Fruit fly (Drosophila melanogaster) whole organism, embryonic: ENCODE measurements around the gene Elp4.
A peak's percentile ranks its signal among the peaks of the same experiment; 100 is the strongest.

Experiments
- BEAF-32 ChIP-seq: fragments of 200-800 bp; sonication (Bioruptor generic); optimal IDR thresholded peaks from 3 replicates; lab custom pipeline; 2017; ENCODE audit warnings: missing biosample characterization, missing genetic modification characterization, mild to moderate bottlenecking, moderate library complexity, missing genetic modification reagents
- Bdp1 ChIP-seq: fragments of 200-800 bp; sonication (Bioruptor generic); optimal IDR thresholded peaks from 3 replicates; lab custom pipeline; 2016; ENCODE audit warnings: missing biosample characterization, missing genetic modification characterization
- CG12219 ChIP-seq: fragments of 200-800 bp; sonication (Bioruptor generic); optimal IDR thresholded peaks from 3 replicates; lab custom pipeline; 2018; ENCODE audit warnings: missing biosample characterization, mild to moderate bottlenecking, missing genetic modification characterization
- CG13287 ChIP-seq: fragments of 200-800 bp; sonication (Bioruptor generic); IDR thresholded peaks from 2 replicates; pipeline ENCODE4 v1.3.6; 2022; ENCODE audit warnings: missing biosample characterization, missing genetic modification characterization; ENCODE audit not compliant: partially characterized antibody
- CG13424 ChIP-seq: fragments of 200-800 bp; sonication (Bioruptor generic); optimal IDR thresholded peaks from 2 replicates; lab custom pipeline; 2019; ENCODE audit warnings: missing biosample characterization, mild to moderate bottlenecking, missing genetic modification characterization, moderate library complexity
- CG13894 ChIP-seq: fragments of 200-800 bp; sonication (Bioruptor generic); optimal IDR thresholded peaks from 3 replicates; lab custom pipeline; 2018; ENCODE audit warnings: missing biosample characterization, mild to moderate bottlenecking, missing genetic modification characterization, moderate library complexity
- CG15073 ChIP-seq: fragments of 200-800 bp; sonication (Bioruptor generic); optimal IDR thresholded peaks from 2 replicates; lab custom pipeline; 2016; ENCODE audit warnings: missing biosample characterization, missing genetic modification characterization
- CG1529 ChIP-seq: fragments of 200-800 bp; sonication (Bioruptor generic); optimal IDR thresholded peaks from 3 replicates; lab custom pipeline; 2018; ENCODE audit warnings: missing biosample characterization, missing genetic modification characterization
- CG17359 ChIP-seq: fragments of 200-800 bp; sonication (Bioruptor generic); optimal IDR thresholded peaks from 3 replicates; lab custom pipeline; 2018; ENCODE audit warnings: missing biosample characterization, mild to moderate bottlenecking, missing genetic modification characterization, moderate library complexity
- CG17385 ChIP-seq: fragments of 200-800 bp; sonication (Bioruptor generic); optimal IDR thresholded peaks from 3 replicates; lab custom pipeline; 2018; ENCODE audit warnings: missing biosample characterization, mild to moderate bottlenecking, missing genetic modification characterization
- CG17568 ChIP-seq: fragments of 200-800 bp; sonication (Bioruptor generic); optimal IDR thresholded peaks from 2 replicates; lab custom pipeline; 2018; ENCODE audit warnings: missing biosample characterization, mild to moderate bottlenecking, missing genetic modification characterization, moderate library complexity
- CG2202 ChIP-seq: fragments of 200-800 bp; sonication (Bioruptor generic); optimal IDR thresholded peaks from 2 replicates; lab custom pipeline; 2018; ENCODE audit warnings: missing biosample characterization, mild to moderate bottlenecking, missing genetic modification characterization
- CG2678 ChIP-seq: fragments of 200-800 bp; sonication (Bioruptor generic); optimal IDR thresholded peaks from 3 replicates; lab custom pipeline; 2019; ENCODE audit warnings: missing biosample characterization, mild to moderate bottlenecking, missing genetic modification characterization, moderate library complexity
- CG43689 ChIP-seq: fragments of 200-800 bp; sonication (Bioruptor generic); IDR thresholded peaks from 2 replicates; pipeline ENCODE4 v1.3.6; 2022; ENCODE audit warnings: missing biosample characterization, missing genetic modification characterization
- CG4404 ChIP-seq: fragments of 200-800 bp; sonication (Bioruptor generic); IDR thresholded peaks from 2 replicates; pipeline ENCODE4 v1.3.6; 2022; ENCODE audit warnings: missing biosample characterization, missing genetic modification characterization
- CG5245 ChIP-seq: fragments of 200-800 bp; sonication (Bioruptor generic); optimal IDR thresholded peaks from 3 replicates; lab custom pipeline; 2016; ENCODE audit warnings: missing biosample characterization, missing genetic modification characterization
- CG6683 ChIP-seq: fragments of 200-800 bp; sonication (Bioruptor generic); optimal IDR thresholded peaks from 2 replicates; lab custom pipeline; 2017; ENCODE audit warnings: missing biosample characterization, mild to moderate bottlenecking, missing genetic modification characterization, missing genetic modification reagents
- CG6765 ChIP-seq: fragments of 200-800 bp; sonication (Bioruptor generic); optimal IDR thresholded peaks from 3 replicates; lab custom pipeline; 2017; ENCODE audit warnings: missing biosample characterization, mild to moderate bottlenecking, missing genetic modification characterization
- CG7372 ChIP-seq: fragments of 200-800 bp; sonication (Bioruptor generic); IDR thresholded peaks from 2 replicates; pipeline ENCODE4 v1.3.6; 2022; ENCODE audit warnings: missing biosample characterization, missing genetic modification characterization
- CG7745 ChIP-seq: fragments of 200-800 bp; sonication (Bioruptor generic); optimal IDR thresholded peaks from 2 replicates; lab custom pipeline; 2018; ENCODE audit warnings: missing biosample characterization, mild to moderate bottlenecking, missing genetic modification characterization, moderate library complexity
- CG9437 ChIP-seq: fragments of 200-800 bp; sonication (Bioruptor generic); optimal IDR thresholded peaks from 2 replicates; lab custom pipeline; 2018; ENCODE audit warnings: missing biosample characterization, mild to moderate bottlenecking, missing genetic modification characterization
- CG9932 ChIP-seq: fragments of 200-800 bp; sonication (Bioruptor generic); IDR thresholded peaks from 2 replicates; pipeline ENCODE4 v1.3.6; 2022; ENCODE audit warnings: missing biosample characterization, missing genetic modification characterization
- D19A ChIP-seq: fragments of 200-800 bp; optimal IDR thresholded peaks from 3 replicates; lab custom pipeline; 2019; ENCODE audit warnings: missing biosample characterization, mild to moderate bottlenecking, missing genetic modification characterization, moderate library complexity
- Deaf1 ChIP-seq: fragments of 200-800 bp; optimal IDR thresholded peaks from 3 replicates; lab custom pipeline; 2019; ENCODE audit warnings: missing biosample characterization, mild to moderate bottlenecking, missing genetic modification characterization, moderate library complexity
- Dll ChIP-seq: fragments of 200-800 bp; sonication (Bioruptor generic); IDR thresholded peaks from 4 replicates; pipeline ENCODE4 v1.3.6; 2022; ENCODE audit warnings: missing biosample characterization, missing genetic modification characterization; ENCODE audit not compliant: partially characterized antibody
- HLH4C ChIP-seq: fragments of 200-800 bp; sonication (Bioruptor generic); IDR thresholded peaks from 3 replicates; pipeline ENCODE4 v1.3.6; 2022; ENCODE audit warnings: missing biosample characterization, missing genetic modification characterization; ENCODE audit not compliant: partially characterized antibody
- Hmr ChIP-seq: fragments of 200-800 bp; sonication (Bioruptor generic); optimal IDR thresholded peaks from 3 replicates; lab custom pipeline; 2017; ENCODE audit warnings: mild to moderate bottlenecking, missing biosample characterization, missing genetic modification reagents, missing genetic modification characterization
- Kr ChIP-seq: fragments of 200-800 bp; sonication (Bioruptor generic); optimal IDR thresholded peaks from 2 replicates; lab custom pipeline; 2017; ENCODE audit warnings: missing biosample characterization, mild to moderate bottlenecking, missing genetic modification characterization
- Nf-YB ChIP-seq: fragments of 200-800 bp; sonication (Bioruptor generic); optimal IDR thresholded peaks from 3 replicates; lab custom pipeline; 2019; ENCODE audit warnings: missing biosample characterization, mild to moderate bottlenecking, missing genetic modification characterization, moderate library complexity
- PHDP ChIP-seq: fragments of 200-800 bp; sonication (Bioruptor generic); optimal IDR thresholded peaks from 3 replicates; lab custom pipeline; 2018; ENCODE audit warnings: missing biosample characterization, mild to moderate bottlenecking, missing genetic modification characterization, moderate library complexity
- ash1 ChIP-seq: fragments of 200-800 bp; sonication (Bioruptor generic); optimal IDR thresholded peaks from 2 replicates; lab custom pipeline; 2018; ENCODE audit warnings: missing biosample characterization, mild to moderate bottlenecking, missing genetic modification characterization
- ato ChIP-seq: fragments of 200-800 bp; sonication (Bioruptor generic); IDR thresholded peaks from 2 replicates; pipeline ENCODE4 v1.3.6; 2022; ENCODE audit warnings: missing biosample characterization, missing genetic modification characterization; ENCODE audit not compliant: partially characterized antibody
- btn ChIP-seq: fragments of 200-800 bp; sonication (Bioruptor generic); optimal IDR thresholded peaks from 2 replicates; lab custom pipeline; 2016; ENCODE audit warnings: missing biosample characterization, missing genetic modification characterization
- croc ChIP-seq: fragments of 200-800 bp; sonication (Bioruptor generic); conservative IDR thresholded peaks from 3 replicates; pipeline ENCODE4 v1.3.6; 2022; ENCODE audit warnings: missing biosample characterization, missing genetic modification characterization
- exex ChIP-seq: fragments of 200-800 bp; sonication (Bioruptor generic); optimal IDR thresholded peaks from 4 replicates; lab custom pipeline; 2018; ENCODE audit warnings: missing biosample characterization, mild to moderate bottlenecking, missing genetic modification characterization, moderate library complexity
- fd96Cb ChIP-seq: fragments of 200-800 bp; sonication (Bioruptor generic); optimal IDR thresholded peaks from 2 replicates; lab custom pipeline; 2018; ENCODE audit warnings: missing biosample characterization, mild to moderate bottlenecking, missing genetic modification characterization, moderate library complexity
- hbn ChIP-seq: fragments of 200-800 bp; sonication (Bioruptor generic); IDR thresholded peaks from 2 replicates; pipeline ENCODE4 v1.3.6; 2022; ENCODE audit warnings: missing biosample characterization, missing genetic modification characterization; ENCODE audit not compliant: partially characterized antibody
- knrl ChIP-seq: fragments of 200-800 bp; sonication (Bioruptor generic); IDR thresholded peaks from 3 replicates; pipeline ENCODE4 v1.3.6; 2022; ENCODE audit warnings: missing biosample characterization, missing genetic modification characterization; ENCODE audit not compliant: partially characterized antibody
- nmo ChIP-seq: fragments of 200-800 bp; sonication (Bioruptor generic); optimal IDR thresholded peaks from 2 replicates; lab custom pipeline; 2018; ENCODE audit warnings: missing biosample characterization, mild to moderate bottlenecking, missing genetic modification characterization, moderate library complexity
- nom ChIP-seq: fragments of 200-800 bp; sonication (Bioruptor generic); optimal IDR thresholded peaks from 2 replicates; lab custom pipeline; 2017; ENCODE audit warnings: missing biosample characterization, missing genetic modification characterization, mild to moderate bottlenecking, moderate library complexity, missing genetic modification reagents
- oc ChIP-seq: fragments of 200-800 bp; sonication (Bioruptor generic); optimal IDR thresholded peaks from 2 replicates; lab custom pipeline; 2018; ENCODE audit warnings: missing biosample characterization, mild to moderate bottlenecking, missing genetic modification characterization, moderate library complexity
- org-1 ChIP-seq: fragments of 200-800 bp; sonication (Bioruptor generic); optimal IDR thresholded peaks from 2 replicates; lab custom pipeline; 2017; ENCODE audit warnings: missing biosample characterization, missing genetic modification characterization
- pb ChIP-seq: fragments of 200-800 bp; sonication (Bioruptor generic); optimal IDR thresholded peaks from 3 replicates; lab custom pipeline; 2016; ENCODE audit warnings: missing biosample characterization, missing genetic modification characterization
- sc ChIP-seq, 3 experiments: fragments of >200 bp in 2 of 3; fragments of 200-800 bp in 1 of 3; sonication (Bioruptor generic) in 1 of 3; optimal IDR thresholded peaks; 2 replicates in 2 of 3; 3 replicates in 1 of 3; lab custom pipeline; 2017; ENCODE audit warnings: mild to moderate bottlenecking in 1 of 3, missing biosample characterization in 1 of 3, missing genetic modification characterization in 1 of 3, missing genetic modification reagents in 1 of 3
- slou ChIP-seq: fragments of 200-800 bp; sonication (Bioruptor generic); optimal IDR thresholded peaks from 3 replicates; lab custom pipeline; 2016; ENCODE audit warnings: missing biosample characterization, missing genetic modification characterization
- vnd ChIP-seq: fragments of 200-800 bp; sonication (Bioruptor generic); IDR thresholded peaks from 3 replicates; pipeline ENCODE4 v1.3.6; 2022; ENCODE audit warnings: missing biosample characterization, missing genetic modification characterization; ENCODE audit not compliant: partially characterized antibody
- zen2 ChIP-seq: fragments of 200-800 bp; sonication (Bioruptor generic); IDR thresholded peaks from 3 replicates; pipeline ENCODE4 v1.3.6; 2022; ENCODE audit warnings: missing biosample characterization, missing genetic modification characterization; ENCODE audit not compliant: partially characterized antibody

Gene Elp4

dm6 chr2L:5542944-5543515 is 19.1 kb downstream of the Elp4 start:
- TF ChIP-seq CG4404 (GFP tag; lab: Robert Waterston, UW) (0 out of 2 replicates have a peak, but pooled peaks have one; percentile 23), Dll (GFP tag; lab: Robert Waterston, UW) (0 out of 4 replicates have a peak, but pooled peaks have one; percentile 9), CG5245 (GFP tag; lab: Kevin White, UChicago) (no peak), sc (optimal IDR thresholded peaks at IDR 0.05; lab: Kevin White, UChicago) (no peak), sc (GFP tag; optimal IDR thresholded peaks at IDR 0.05; lab: Kevin White, UChicago) (no peak), Kr (GFP tag; lab: Kevin White, UChicago) (no peak), CG13894 (tag; lab: Kevin White, UChicago) (no peak), hbn (no peak; the same call in 1 of the 2 replicates), CG17359 (tag; lab: Kevin White, UChicago) (peak; percentile 44), knrl (no peak), exex (tag; lab: Kevin White, UChicago) (peak; percentile 21), CG6765 (GFP tag; lab: Kevin White, UChicago) (peak; percentile 39), slou (no peak), nom (GFP tag; lab: Kevin White, UChicago) (no peak), croc (GFP tag; lab: Robert Waterston, UW) (no peak), Nf-YB (GFP tag; lab: Kevin White, UChicago) (no peak), vnd (GFP tag; lab: Robert Waterston, UW) (no peak), CG43689 (GFP tag; lab: Robert Waterston, UW) (no peak), zen2 (no peak), Hmr (GFP tag; lab: Kevin White, UChicago) (peak; percentile 54), fd96Cb (tag; lab: Kevin White, UChicago) (no peak), CG6683 (GFP tag; lab: Kevin White, UChicago) (no peak), org-1 (GFP tag; lab: Kevin White, UChicago) (peak; percentile 30), CG9437 (GFP tag; lab: Kevin White, UChicago) (peak; percentile 4), CG13287 (GFP tag; lab: Robert Waterston, UW) (0 out of 2 replicates have a peak, but pooled peaks have one; percentile 5), CG7745 (tag; lab: Kevin White, UChicago) (no peak), btn (no peak), CG2678 (tag; lab: Kevin White, UChicago) (no peak), CG1529 (GFP tag; lab: Kevin White, UChicago) (no peak), CG17568 (GFP tag; lab: Kevin White, UChicago) (no peak), CG2202 (no peak), CG12219 (GFP tag; lab: Kevin White, UChicago) (no peak), ato (GFP tag; lab: Robert Waterston, UW) (no peak), PHDP (tag; lab: Kevin White, UChicago) (peak; percentile 57), oc (tag; lab: Kevin White, UChicago) (no peak), CG7372 (GFP tag; lab: Robert Waterston, UW) (peak; percentile 21; the same call in 1 of the 2 replicates), HLH4C (GFP tag; lab: Robert Waterston, UW) (no peak), Deaf1 (peak; percentile 66), Bdp1 (GFP tag; lab: Kevin White, UChicago) (no peak), pb (GFP tag; lab: Kevin White, UChicago) (no peak), CG13424 (peak; percentile 49), BEAF-32 (no peak), D19A (tag; lab: Kevin White, UChicago) (peak; percentile 63), ash1 (GFP tag; lab: Kevin White, UChicago) (peak; percentile 1), nmo (peak; percentile 27), CG15073 (GFP tag; lab: Kevin White, UChicago) (no peak), CG9932 (GFP tag; lab: Robert Waterston, UW) (peak; percentile 81), CG17385 (GFP tag; lab: Kevin White, UChicago) (peak; percentile 54)
